Worm (Caenorhabditis elegans) whole organism, L4 larva: Measurements from ENCODE around the gene ttr-16.

Experiments
- lin-39 ChIP-seq: fragments of 150-350 bp; optimal IDR thresholded peaks from 2 replicates; lab custom pipeline; 2014; ENCODE audit warnings: missing biosample characterization, missing genetic modification reagents, missing genetic modification characterization
- lir-3 ChIP-seq: sonication (generic microtip); optimal IDR thresholded peaks from 2 replicates; lab custom pipeline; 2016; ENCODE audit warnings: mild to moderate bottlenecking, missing genetic modification characterization, missing compliant biosample characterization
- lsy-2 ChIP-seq, 2 experiments: fragments of 150-350 bp in 1 of 2; sonication (generic microtip) in 1 of 2; optimal IDR thresholded peaks; 2 replicates each; lab custom pipeline; 2014 to 2017; ENCODE audit warnings: missing biosample characterization in 2 of 2, missing genetic modification characterization in 2 of 2
- nhr-25 ChIP-seq: sonication (generic microtip); optimal IDR thresholded peaks from 2 replicates; lab custom pipeline; 2017; ENCODE audit warnings: missing genetic modification characterization, mild to moderate bottlenecking, missing compliant biosample characterization, antibody characterized with exemption, moderate library complexity, borderline replicate concordance; ENCODE audit not compliant: insufficient read depth
- pha-4 ChIP-seq, 2 experiments: fragments of 150-350 bp in 1 of 2; fragments of 200-800 bp in 1 of 2; sonication (Bioruptor generic) in 1 of 2; IDR thresholded peaks in 1 of 2; optimal IDR thresholded peaks in 1 of 2; 2 replicates each; pipeline versions ENCODE4 v1.3.6 to Lab custom; 2014 to 2022; ENCODE audit warnings: missing genetic modification characterization in 2 of 2, missing genetic modification reagents in 2 of 2, missing biosample characterization in 1 of 2, missing compliant biosample characterization in 1 of 2
- zip-2 ChIP-seq: fragments of 150-350 bp; optimal IDR thresholded peaks from 2 replicates; lab custom pipeline; 2014; ENCODE audit warnings: missing biosample characterization, missing genetic modification characterization

- TF ChIP-seq lsy-2 (tag; optimal IDR thresholded peaks at IDR 0.05; lab: Kevin White, UChicago) (no peak), lin-39 (no peak), pha-4 (GFP tag; IDR thresholded peaks at IDR 0.05; lab: Robert Waterston, UW) (no peak), pha-4 (tag; optimal IDR thresholded peaks at IDR 0.05; lab: Kevin White, UChicago) (no peak), nhr-25 (tag; lab: Kevin White, UChicago) (no peak), lir-3 (tag; lab: Kevin White, UChicago) (no peak), zip-2 (tag; lab: Kevin White, UChicago) (no peak)
Measured at ce11 chrIV:11100271-11100670, 36.3 kb upstream of the ttr-16 start, which contains the start of gene str-3.
